Fruit fly (Drosophila melanogaster) whole organism, embryonic: ENCODE measurements around the gene Atx-1.

Source experiments
- Atf-2 ChIP-seq: fragments of 200-800 bp; sonication (Bioruptor generic); optimal IDR thresholded peaks from 2 replicates; lab custom pipeline; 2016; ENCODE audit warnings: missing biosample characterization, missing genetic modification characterization
- CG12391 ChIP-seq: fragments of 200-800 bp; sonication (Bioruptor generic); optimal IDR thresholded peaks from 3 replicates; lab custom pipeline; 2018; ENCODE audit warnings: missing biosample characterization, mild to moderate bottlenecking, missing genetic modification characterization, moderate library complexity
- CG14965 ChIP-seq: fragments of 200-800 bp; sonication (Bioruptor generic); optimal IDR thresholded peaks from 2 replicates; lab custom pipeline; 2016; ENCODE audit warnings: missing biosample characterization, missing genetic modification characterization, borderline replicate concordance
- CG16813 ChIP-seq: fragments of 200-800 bp; sonication (Bioruptor generic); IDR thresholded peaks from 3 replicates; pipeline ENCODE4 v1.3.6; 2022; ENCODE audit warnings: missing biosample characterization, missing genetic modification characterization; ENCODE audit not compliant: partially characterized antibody
- CG17186 ChIP-seq: fragments of 200-800 bp; sonication (Bioruptor generic); optimal IDR thresholded peaks from 3 replicates; lab custom pipeline; 2017; ENCODE audit warnings: missing biosample characterization, missing genetic modification reagents, missing genetic modification characterization
- CG18262 ChIP-seq: fragments of 200-800 bp; optimal IDR thresholded peaks from 3 replicates; lab custom pipeline; 2019; ENCODE audit warnings: missing biosample characterization, mild to moderate bottlenecking, missing genetic modification characterization, moderate library complexity
- CG2116 ChIP-seq: fragments of 200-800 bp; sonication (Bioruptor generic); optimal IDR thresholded peaks from 3 replicates; lab custom pipeline; 2018; ENCODE audit warnings: missing biosample characterization, mild to moderate bottlenecking, missing genetic modification characterization
- CG2678 ChIP-seq: fragments of 200-800 bp; sonication (Bioruptor generic); optimal IDR thresholded peaks from 3 replicates; lab custom pipeline; 2019; ENCODE audit warnings: missing biosample characterization, mild to moderate bottlenecking, missing genetic modification characterization, moderate library complexity
- CG30020 ChIP-seq: fragments of 200-800 bp; optimal IDR thresholded peaks from 2 replicates; lab custom pipeline; 2019; ENCODE audit warnings: missing biosample characterization, mild to moderate bottlenecking, missing genetic modification characterization, moderate library complexity
- CG30403 ChIP-seq: fragments of 200-800 bp; sonication (Bioruptor generic); optimal IDR thresholded peaks from 3 replicates; lab custom pipeline; 2016; ENCODE audit warnings: missing biosample characterization, missing genetic modification characterization
- CG3407 ChIP-seq: fragments of 200-800 bp; sonication (Bioruptor generic); optimal IDR thresholded peaks from 2 replicates; lab custom pipeline; 2018; ENCODE audit warnings: missing biosample characterization, mild to moderate bottlenecking, missing genetic modification characterization
- CG4360 ChIP-seq: fragments of 200-800 bp; sonication (Bioruptor generic); IDR thresholded peaks from 2 replicates; pipeline ENCODE4 v1.3.6; 2022; ENCODE audit warnings: missing biosample characterization, missing genetic modification characterization
- CG8924 ChIP-seq: fragments of 200-800 bp; optimal IDR thresholded peaks from 3 replicates; lab custom pipeline; 2019; ENCODE audit warnings: missing biosample characterization, mild to moderate bottlenecking, missing genetic modification characterization, moderate library complexity
- CG9932 ChIP-seq: fragments of 200-800 bp; sonication (Bioruptor generic); IDR thresholded peaks from 2 replicates; pipeline ENCODE4 v1.3.6; 2022; ENCODE audit warnings: missing biosample characterization, missing genetic modification characterization
- CkIIα-i1 ChIP-seq: fragments of 200-800 bp; sonication (Bioruptor generic); IDR thresholded peaks from 2 replicates; pipeline ENCODE4 v1.3.6; 2022; ENCODE audit warnings: missing biosample characterization, missing genetic modification characterization
- CoRest ChIP-seq: fragments of 200-800 bp; sonication (Bioruptor generic); optimal IDR thresholded peaks from 3 replicates; lab custom pipeline; 2018; ENCODE audit warnings: missing biosample characterization, mild to moderate bottlenecking, missing genetic modification characterization, moderate library complexity
- Dad ChIP-seq: fragments of 200-800 bp; sonication (Bioruptor generic); optimal IDR thresholded peaks from 3 replicates; lab custom pipeline; 2016; ENCODE audit warnings: missing biosample characterization, missing genetic modification characterization
- Fer1 ChIP-seq: fragments of 200-800 bp; sonication (Bioruptor generic); optimal IDR thresholded peaks from 2 replicates; lab custom pipeline; 2017; ENCODE audit warnings: missing biosample characterization, mild to moderate bottlenecking, missing genetic modification characterization
- H15 ChIP-seq: fragments of 200-800 bp; sonication (Bioruptor generic); IDR thresholded peaks from 3 replicates; pipeline ENCODE4 v1.3.6; 2022; ENCODE audit warnings: missing biosample characterization, missing genetic modification characterization
- Lim3 ChIP-seq: fragments of 200-800 bp; sonication (Bioruptor generic); IDR thresholded peaks from 2 replicates; pipeline ENCODE4 v1.3.6; 2022; ENCODE audit warnings: missing biosample characterization, missing genetic modification characterization
- Oaz ChIP-seq: fragments of 200-800 bp; sonication (Bioruptor generic); IDR thresholded peaks from 2 replicates; pipeline ENCODE4 v1.3.6; 2022; ENCODE audit warnings: missing biosample characterization, missing genetic modification characterization
- Rx ChIP-seq: fragments of 200-800 bp; sonication (Bioruptor generic); IDR thresholded peaks from 2 replicates; pipeline ENCODE4 v1.3.6; 2022; ENCODE audit warnings: missing biosample characterization, missing genetic modification characterization
- Ssrp ChIP-seq: fragments of 200-800 bp; sonication (Bioruptor generic); optimal IDR thresholded peaks from 2 replicates; lab custom pipeline; 2018; ENCODE audit warnings: missing biosample characterization, mild to moderate bottlenecking, missing genetic modification characterization, moderate library complexity
- ara ChIP-seq: fragments of 200-800 bp; sonication (Bioruptor generic); IDR thresholded peaks from 2 replicates; pipeline ENCODE4 v1.3.6; 2022; ENCODE audit warnings: missing biosample characterization, missing genetic modification characterization
- btn ChIP-seq: fragments of 200-800 bp; sonication (Bioruptor generic); optimal IDR thresholded peaks from 2 replicates; lab custom pipeline; 2016; ENCODE audit warnings: missing biosample characterization, missing genetic modification characterization
- cad ChIP-seq: fragments of >200 bp; optimal IDR thresholded peaks from 2 replicates; lab custom pipeline; 2017; ENCODE audit warnings: missing biosample characterization, missing genetic modification characterization
- chif ChIP-seq, 2 experiments: fragments of 200-800 bp; sonication (Bioruptor generic); optimal IDR thresholded peaks; 3 replicates each; lab custom pipeline; 2016; ENCODE audit warnings: missing biosample characterization in 2 of 2, missing genetic modification characterization in 2 of 2
- chm ChIP-seq: fragments of 200-800 bp; sonication (Bioruptor generic); IDR thresholded peaks from 2 replicates; pipeline ENCODE4 v1.3.6; 2022; ENCODE audit warnings: missing biosample characterization, missing genetic modification characterization
- crc ChIP-seq: fragments of 200-800 bp; sonication (Bioruptor generic); optimal IDR thresholded peaks from 2 replicates; lab custom pipeline; 2016; ENCODE audit warnings: missing biosample characterization, missing genetic modification characterization
- crol ChIP-seq: fragments of 200-800 bp; sonication (Bioruptor generic); IDR thresholded peaks from 2 replicates; pipeline ENCODE4 v1.3.6; 2022; ENCODE audit warnings: missing biosample characterization, missing genetic modification characterization
- dimm ChIP-seq: fragments of 200-800 bp; sonication (Bioruptor generic); IDR thresholded peaks from 2 replicates; pipeline ENCODE4 v1.3.6; 2022; ENCODE audit warnings: missing biosample characterization, missing genetic modification characterization
- fd3F ChIP-seq: fragments of 200-800 bp; sonication (Bioruptor generic); optimal IDR thresholded peaks from 2 replicates; lab custom pipeline; 2018; ENCODE audit warnings: missing biosample characterization, mild to moderate bottlenecking, missing genetic modification characterization, moderate library complexity
- gcm2 ChIP-seq: fragments of 200-800 bp; sonication (Bioruptor generic); optimal IDR thresholded peaks from 2 replicates; lab custom pipeline; 2016; ENCODE audit warnings: missing biosample characterization, missing genetic modification characterization
- gsb ChIP-seq: fragments of 200-800 bp; sonication (Bioruptor generic); IDR thresholded peaks from 2 replicates; pipeline ENCODE4 v1.3.6; 2022; ENCODE audit warnings: missing biosample characterization, missing genetic modification characterization
- ind ChIP-seq: fragments of 200-800 bp; sonication (Bioruptor generic); optimal IDR thresholded peaks from 3 replicates; lab custom pipeline; 2016; ENCODE audit warnings: missing biosample characterization, missing genetic modification characterization
- kay ChIP-seq: fragments of 200-800 bp; sonication (Bioruptor generic); optimal IDR thresholded peaks from 2 replicates; lab custom pipeline; 2016; ENCODE audit warnings: missing biosample characterization, missing genetic modification characterization
- p53 ChIP-seq: fragments of 200-800 bp; sonication (Bioruptor generic); optimal IDR thresholded peaks from 2 replicates; lab custom pipeline; 2016; ENCODE audit warnings: missing biosample characterization, missing genetic modification characterization
- pan ChIP-seq, 4 experiments: fragments of >200 bp in 3 of 4; fragments of 200-800 bp in 1 of 4; sonication (Bioruptor generic) in 1 of 4; optimal IDR thresholded peaks in 3 of 4; IDR thresholded peaks in 1 of 4; 2 replicates each; pipeline versions ENCODE4 v1.3.6 to Lab custom; 2017 to 2022; ENCODE audit warnings: missing biosample characterization in 2 of 4, missing genetic modification characterization in 2 of 4, mixed read lengths in 1 of 4
- run ChIP-seq: fragments of 200-800 bp; sonication (Bioruptor generic); optimal IDR thresholded peaks from 3 replicates; lab custom pipeline; 2018; ENCODE audit warnings: missing biosample characterization, mild to moderate bottlenecking, missing genetic modification characterization
- sima ChIP-seq: fragments of 200-800 bp; sonication (Bioruptor generic); optimal IDR thresholded peaks from 2 replicates; lab custom pipeline; 2016; ENCODE audit warnings: missing biosample characterization, missing genetic modification characterization
- slbo ChIP-seq: fragments of 200-800 bp; sonication (Bioruptor generic); IDR thresholded peaks from 2 replicates; pipeline ENCODE4 v1.3.6; 2022; ENCODE audit warnings: missing biosample characterization, missing genetic modification characterization
- stc ChIP-seq: fragments of 200-800 bp; sonication (Bioruptor generic); IDR thresholded peaks from 2 replicates; pipeline ENCODE4 v1.3.6; 2022; ENCODE audit warnings: missing biosample characterization, missing genetic modification characterization
- wor ChIP-seq: fragments of 200-800 bp; sonication (Bioruptor generic); IDR thresholded peaks from 2 replicates; pipeline ENCODE4 v1.3.6; 2022; ENCODE audit warnings: missing biosample characterization, missing genetic modification characterization

Atx-1 gene

DNA sequence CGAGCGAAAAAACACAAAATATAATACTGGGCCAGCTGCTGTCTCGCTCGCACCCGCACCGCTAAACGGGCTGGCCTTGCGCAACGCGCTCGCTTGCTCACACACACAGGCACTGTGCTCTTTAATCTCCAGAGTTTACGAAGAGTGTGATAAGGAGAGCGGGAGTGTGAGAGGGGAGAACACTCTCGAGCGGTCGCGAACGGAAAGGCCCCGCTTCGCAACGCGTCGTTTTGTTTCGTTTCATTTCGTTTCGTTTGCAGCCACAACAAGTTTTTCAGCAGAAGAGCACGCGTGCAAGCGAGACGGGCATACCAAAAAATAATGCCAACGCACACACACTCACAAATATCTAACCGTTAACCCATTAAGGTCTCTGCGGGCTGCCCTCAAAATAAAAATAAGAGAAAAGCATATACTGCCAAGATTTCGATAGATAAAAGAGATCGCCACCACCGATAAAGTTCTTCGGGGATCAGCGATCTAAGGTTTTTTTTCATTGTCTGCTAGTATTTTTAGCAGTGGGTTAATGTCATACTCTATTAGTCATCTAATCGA lies 38.6 kb downstream of the Atx-1 start (continued):
- TF ChIP-seq cad (GFP tag; lab: Kevin White, UChicago) = no peak
- TF ChIP-seq CG2116 = no peak
- TF ChIP-seq CG12391 (tag; lab: Kevin White, UChicago) = peak; percentile 22
- 0 out of 2 replicates have a peak, but pooled peaks have one; percentile 33 for TF ChIP-seq CG4360
- no peak for TF ChIP-seq pan (optimal IDR thresholded peaks at IDR 0.05; lab: Kevin White, UChicago)
- peak in 1 of 2 experiments; percentile 78 for TF ChIP-seq pan (GFP tag; optimal IDR thresholded peaks at IDR 0.05 in 1 of 2, IDR thresholded peaks at IDR 0.05 in 1 of 2)
- peak; percentile 73; the same call in 1 of the 2 replicates for TF ChIP-seq chm (GFP tag; lab: Robert Waterston, UW)
- TF ChIP-seq dimm (GFP tag; lab: Robert Waterston, UW) = no peak
- peak; percentile 20 for TF ChIP-seq Fer1 (GFP tag; lab: Kevin White, UChicago)
- no peak for TF ChIP-seq Lim3 (GFP tag; lab: Robert Waterston, UW)
- no peak for TF ChIP-seq CG17186
- no peak for TF ChIP-seq CkIIα-i1 (GFP tag; lab: Robert Waterston, UW)
- TF ChIP-seq CG16813 (GFP tag; lab: Robert Waterston, UW) = no peak
- TF ChIP-seq Dad (GFP tag; lab: Kevin White, UChicago) = no peak
- TF ChIP-seq CG9932 = peak; percentile 76
- no peak for TF ChIP-seq gcm2 (GFP tag; lab: Kevin White, UChicago)
- peak; percentile 37 for TF ChIP-seq CG30403 (GFP tag; lab: Kevin White, UChicago)
- no peak for TF ChIP-seq sima (GFP tag; lab: Kevin White, UChicago)
- no peak for TF ChIP-seq CG30020
- no peak for TF ChIP-seq wor (GFP tag; lab: Robert Waterston, UW)
- TF ChIP-seq stc = 0 out of 2 replicates have a peak, but pooled peaks have one; percentile 13
- peak; percentile 69 for TF ChIP-seq CG18262 (tag; lab: Kevin White, UChicago)
- TF ChIP-seq btn (GFP tag; lab: Kevin White, UChicago) = no peak
- no peak for TF ChIP-seq CG14965
- peak; percentile 12 for TF ChIP-seq kay (GFP tag; lab: Kevin White, UChicago)
- peak; percentile 34 for TF ChIP-seq CoRest (tag; lab: Kevin White, UChicago)
- TF ChIP-seq CG2678 = peak; percentile 71
- TF ChIP-seq Rx (GFP tag; lab: Robert Waterston, UW) = no peak
- TF ChIP-seq ind = peak; percentile 55
- TF ChIP-seq CG8924 = peak; percentile 55
- no peak for TF ChIP-seq chif (GFP tag; optimal IDR thresholded peaks at IDR 0.05; lab: Kevin White, UChicago)
- TF ChIP-seq Oaz (GFP tag; lab: Robert Waterston, UW) = peak; percentile 46
- no peak for TF ChIP-seq p53 (GFP tag; lab: Kevin White, UChicago)
- peak; percentile 98 for TF ChIP-seq crol
- 0 out of 2 replicates have a peak, but pooled peaks have one; percentile 7 for TF ChIP-seq ara (GFP tag; lab: Robert Waterston, UW)
- TF ChIP-seq gsb = no peak
- peak; percentile 63 for TF ChIP-seq fd3F (GFP tag; lab: Kevin White, UChicago)
- TF ChIP-seq crc = no peak
- no peak for TF ChIP-seq CG3407
- TF ChIP-seq H15 (GFP tag; lab: Robert Waterston, UW) = peak; percentile 48; the same call in 1 of the 3 replicates
- TF ChIP-seq Ssrp = no peak
- TF ChIP-seq slbo (GFP tag; lab: Robert Waterston, UW) = peak; percentile 74
- no peak for TF ChIP-seq Atf-2
- no peak for TF ChIP-seq run (tag; lab: Kevin White, UChicago)
- TF ChIP-seq, all 482 proteins: peak for 265
